Worm (Caenorhabditis elegans) whole organism, L2 larva: Measurements from ENCODE around the gene eri-12.

ENCODE experiments used
- ceh-16 ChIP-seq: fragments of 150-350 bp; optimal IDR thresholded peaks from 2 replicates; lab custom pipeline; 2014; ENCODE audit warnings: missing biosample characterization, missing genetic modification characterization
- elt-1 ChIP-seq: fragments of 150-350 bp; optimal IDR thresholded peaks from 2 replicates; lab custom pipeline; 2014; ENCODE audit warnings: missing biosample characterization, missing genetic modification characterization
- elt-3 ChIP-seq: sonication (generic microtip); optimal IDR thresholded peaks from 2 replicates; lab custom pipeline; 2017; ENCODE audit warnings: missing biosample characterization, missing genetic modification characterization
- fos-1 ChIP-seq: fragments of 150-350 bp; optimal IDR thresholded peaks from 2 replicates; lab custom pipeline; 2014; ENCODE audit warnings: missing biosample characterization, missing genetic modification characterization
- lsy-2 ChIP-seq, 2 experiments: fragments of 150-350 bp in 1 of 2; sonication (generic microtip) in 1 of 2; optimal IDR thresholded peaks; 2 replicates each; lab custom pipeline; 2014 to 2017; ENCODE audit warnings: missing biosample characterization in 2 of 2, missing genetic modification characterization in 2 of 2
- mdl-1 ChIP-seq, 2 experiments: fragments of 150-350 bp in 1 of 2; sonication (generic microtip) in 1 of 2; optimal IDR thresholded peaks; 2 replicates each; lab custom pipeline; 2017; ENCODE audit warnings: missing biosample characterization in 2 of 2, missing genetic modification characterization in 2 of 2
- nhr-23 ChIP-seq: fragments of 150-350 bp; optimal IDR thresholded peaks from 2 replicates; lab custom pipeline; 2014; ENCODE audit warnings: missing biosample characterization, missing genetic modification reagents, missing genetic modification characterization
- nhr-237 ChIP-seq: fragments of 150-350 bp; optimal IDR thresholded peaks from 2 replicates; lab custom pipeline; 2014; ENCODE audit warnings: missing biosample characterization, missing genetic modification characterization
- nhr-77 ChIP-seq: fragments of 150-350 bp; optimal IDR thresholded peaks from 2 replicates; lab custom pipeline; 2014; ENCODE audit warnings: missing biosample characterization, missing genetic modification characterization
- skn-1 ChIP-seq: sonication (generic microtip); optimal IDR thresholded peaks from 2 replicates; lab custom pipeline; 2017; ENCODE audit warnings: missing biosample characterization, missing genetic modification characterization
- snpc-4 ChIP-seq: fragments of 150-350 bp; optimal IDR thresholded peaks from 2 replicates; lab custom pipeline; 2014; ENCODE audit warnings: missing biosample characterization, missing genetic modification characterization
- ztf-4 ChIP-seq: fragments of 150-350 bp; optimal IDR thresholded peaks from 2 replicates; lab custom pipeline; 2014; ENCODE audit warnings: missing biosample characterization, missing genetic modification characterization

ce11 chrIV:12124314-12125084, 32.1 kb upstream of the eri-12 start, which contains the start of gene dhhc-6:
- TF ChIP-seq nhr-237 (tag; lab: Kevin White, UChicago) (no peak), snpc-4 (tag; lab: Kevin White, UChicago) (no peak), ztf-4 (tag; lab: Kevin White, UChicago) (no peak), skn-1 (no peak), elt-3 (tag; lab: Kevin White, UChicago) (no peak), mdl-1 (tag; optimal IDR thresholded peaks at IDR 0.05; lab: Kevin White, UChicago) (no peak), fos-1 (tag; lab: Kevin White, UChicago) (no peak), ceh-16 (tag; lab: Kevin White, UChicago) (no peak), elt-1 (tag; lab: Kevin White, UChicago) (no peak), nhr-23 (no peak), lsy-2 (tag; optimal IDR thresholded peaks at IDR 0.05; lab: Kevin White, UChicago) (no peak), nhr-77 (tag; lab: Kevin White, UChicago) (no peak)
